Worm (Caenorhabditis elegans) whole organism, L3 larva: ENCODE results near the gene tag-343.

ENCODE experiments used
- ZK546.5 ChIP-seq: sonication (generic microtip); optimal IDR thresholded peaks from 2 replicates; lab custom pipeline; 2017; ENCODE audit warnings: missing biosample characterization, missing genetic modification characterization
- ceh-16 ChIP-seq: sonication (generic microtip); optimal IDR thresholded peaks from 2 replicates; lab custom pipeline; 2017; ENCODE audit warnings: missing biosample characterization, missing genetic modification characterization
- daf-12 ChIP-seq: fragments of 150-350 bp; optimal IDR thresholded peaks from 2 replicates; lab custom pipeline; 2014; ENCODE audit warnings: missing biosample characterization, missing genetic modification reagents, missing genetic modification characterization
- elt-3 ChIP-seq, 3 experiments: fragments of 150-350 bp in 1 of 3; sonication (generic microtip) in 2 of 3; optimal IDR thresholded peaks; 2 replicates in 2 of 3; 4 replicates in 1 of 3; lab custom pipeline; 2014 to 2017; ENCODE audit warnings: missing biosample characterization in 3 of 3, missing genetic modification characterization in 3 of 3
- fkh-10 ChIP-seq: sonication (generic microtip); optimal IDR thresholded peaks from 2 replicates; lab custom pipeline; 2017; ENCODE audit warnings: missing biosample characterization, missing genetic modification reagents, missing genetic modification characterization
- fos-1 ChIP-seq: fragments of 150-350 bp; optimal IDR thresholded peaks from 2 replicates; lab custom pipeline; 2014; ENCODE audit warnings: missing biosample characterization, missing genetic modification characterization
- jun-1 ChIP-seq: fragments of 150-350 bp; optimal IDR thresholded peaks from 2 replicates; lab custom pipeline; 2014; ENCODE audit warnings: missing biosample characterization, missing genetic modification reagents, missing genetic modification characterization
- nhr-28 ChIP-seq: fragments of 150-350 bp; optimal IDR thresholded peaks from 2 replicates; lab custom pipeline; 2014; ENCODE audit warnings: missing biosample characterization, missing genetic modification characterization
- pqm-1 ChIP-seq: fragments of 150-350 bp; optimal IDR thresholded peaks from 2 replicates; lab custom pipeline; 2017; ENCODE audit warnings: missing biosample characterization, missing genetic modification characterization, inconsistent platforms
- sea-2 ChIP-seq: fragments of 150-350 bp; sonication (generic microtip); optimal IDR thresholded peaks from 4 replicates; lab custom pipeline; 2014; ENCODE audit warnings: missing biosample characterization, missing genetic modification reagents, missing genetic modification characterization
- skn-1 ChIP-seq: fragments of 150-350 bp; optimal IDR thresholded peaks from 2 replicates; lab custom pipeline; 2014; ENCODE audit warnings: missing biosample characterization, missing genetic modification characterization
- unc-62 ChIP-seq: fragments of 150-350 bp; sonication (generic microtip); optimal IDR thresholded peaks from 4 replicates; lab custom pipeline; 2014; ENCODE audit warnings: missing biosample characterization, missing genetic modification reagents, missing genetic modification characterization
- zag-1 ChIP-seq: fragments of 150-350 bp; optimal IDR thresholded peaks from 2 replicates; lab custom pipeline; 2014; ENCODE audit warnings: missing biosample characterization, missing genetic modification characterization
- ztf-11 ChIP-seq: fragments of 150-350 bp; optimal IDR thresholded peaks from 2 replicates; lab custom pipeline; 2014; ENCODE audit warnings: missing biosample characterization, missing genetic modification characterization

ce11 chrX:16634708-16635107 lies 39.8 kb downstream of the tag-343 start:
- TF ChIP-seq fos-1 (no peak), unc-62 (no peak), fkh-10 (GFP tag; lab: Kevin White, UChicago) (no peak), nhr-28 (tag; lab: Kevin White, UChicago) (no peak), elt-3 (tag; optimal IDR thresholded peaks at IDR 0.05; lab: Kevin White, UChicago) (peak in 1 of 3 experiments; percentile 54), ceh-16 (tag; lab: Kevin White, UChicago) (no peak), pqm-1 (tag; lab: Kevin White, UChicago) (peak; percentile 61), skn-1 (tag; lab: Kevin White, UChicago) (peak; percentile 68), ZK546.5 (tag; lab: Kevin White, UChicago) (no peak), zag-1 (tag; lab: Kevin White, UChicago) (no peak), sea-2 (GFP tag; lab: Kevin White, UChicago) (peak; percentile 54), jun-1 (tag; lab: Kevin White, UChicago) (peak; percentile 87), daf-12 (tag; lab: Kevin White, UChicago) (no peak), ztf-11 (tag; lab: Kevin White, UChicago) (no peak)
